Worm (Caenorhabditis elegans) whole organism, young adult: ENCODE measurements around the gene ckc-1.

Experiments used
- C06A6.2 ChIP-seq: fragments of 200-800 bp; sonication (Bioruptor generic); conservative IDR thresholded peaks from 2 replicates; pipeline ENCODE4 v1.3.6; 2022; ENCODE audit warnings: missing genetic modification characterization, missing compliant biosample characterization
- C17E4.6 ChIP-seq: fragments of 200-800 bp; sonication (Bioruptor generic); IDR thresholded peaks from 2 replicates; pipeline ENCODE4 v1.3.6; 2022; ENCODE audit warnings: missing genetic modification reagents, missing genetic modification characterization, missing compliant biosample characterization
- F23B12.7 ChIP-seq: sonication (generic microtip); optimal IDR thresholded peaks from 2 replicates; lab custom pipeline; 2017; ENCODE audit warnings: missing genetic modification characterization, mild to moderate bottlenecking, missing compliant biosample characterization, antibody characterized with exemption, moderate library complexity; ENCODE audit not compliant: insufficient read depth
- F33H1.4 ChIP-seq: fragments of 200-800 bp; sonication (Bioruptor generic); IDR thresholded peaks from 2 replicates; pipeline ENCODE4 v1.3.6; 2022; ENCODE audit warnings: missing genetic modification reagents, missing genetic modification characterization, missing compliant biosample characterization
- F37B4.10 ChIP-seq: fragments of 200-800 bp; sonication (Bioruptor generic); IDR thresholded peaks from 2 replicates; pipeline ENCODE4 v1.3.6; 2022; ENCODE audit warnings: missing genetic modification characterization, missing compliant biosample characterization
- F49E8.2 ChIP-seq: sonication (generic microtip); optimal IDR thresholded peaks from 3 replicates; lab custom pipeline; 2017; ENCODE audit warnings: missing genetic modification characterization, mild to moderate bottlenecking, missing compliant biosample characterization, antibody characterized with exemption, moderate library complexity; ENCODE audit not compliant: insufficient read depth
- K11D2.4 ChIP-seq: fragments of 200-800 bp; sonication (Bioruptor generic); IDR thresholded peaks from 2 replicates; pipeline ENCODE4 v1.3.6; 2022; ENCODE audit warnings: missing genetic modification reagents, missing genetic modification characterization, missing compliant biosample characterization
- T07F8.4 ChIP-seq: sonication (generic microtip); optimal IDR thresholded peaks from 2 replicates; lab custom pipeline; 2016; ENCODE audit warnings: mild to moderate bottlenecking, missing genetic modification characterization, moderate library complexity, missing compliant biosample characterization
- T26A5.8 ChIP-seq: sonication (generic microtip); optimal IDR thresholded peaks from 2 replicates; lab custom pipeline; 2016; ENCODE audit warnings: missing genetic modification characterization, missing compliant biosample characterization
- Y53G8AR.9 ChIP-seq: fragments of 200-800 bp; sonication (Bioruptor generic); conservative IDR thresholded peaks from 2 replicates; pipeline ENCODE4 v1.3.6; 2022; ENCODE audit warnings: missing genetic modification reagents, missing genetic modification characterization, missing compliant biosample characterization
- Y95B8A.8 ChIP-seq: fragments of 200-800 bp; sonication (Bioruptor generic); IDR thresholded peaks from 2 replicates; pipeline ENCODE4 v1.3.6; 2022; ENCODE audit warnings: missing genetic modification reagents, missing genetic modification characterization, missing compliant biosample characterization
- akir-1 ChIP-seq: fragments of 200-800 bp; sonication (Bioruptor generic); optimal IDR thresholded peaks from 2 replicates; lab custom pipeline; 2018; ENCODE audit warnings: mild to moderate bottlenecking, missing genetic modification characterization, moderate library complexity, missing compliant biosample characterization
- cebp-1 ChIP-seq, 2 experiments: fragments of 200-800 bp in 1 of 2; sonication (Bioruptor generic) in 1 of 2; sonication (generic microtip) in 1 of 2; IDR thresholded peaks in 1 of 2; optimal IDR thresholded peaks in 1 of 2; 2 replicates each; pipeline versions ENCODE4 v1.3.6 to Lab custom; 2017 to 2022; ENCODE audit warnings: missing compliant biosample characterization in 2 of 2, missing genetic modification characterization in 2 of 2, mild to moderate bottlenecking in 1 of 2, missing genetic modification reagents in 1 of 2, moderate library complexity in 1 of 2
- cebp-2 ChIP-seq: fragments of 200-800 bp; sonication (Bioruptor generic); IDR thresholded peaks from 2 replicates; pipeline ENCODE4 v1.3.6; 2022; ENCODE audit warnings: missing genetic modification characterization, missing compliant biosample characterization
- ceh-40 ChIP-seq: fragments of 200-800 bp; sonication (Bioruptor generic); IDR thresholded peaks from 2 replicates; pipeline ENCODE4 v1.3.6; 2022; ENCODE audit warnings: missing genetic modification characterization, missing compliant biosample characterization
- ceh-79 ChIP-seq: sonication (generic microtip); optimal IDR thresholded peaks from 2 replicates; lab custom pipeline; 2017; ENCODE audit warnings: mild to moderate bottlenecking, missing genetic modification characterization, missing compliant biosample characterization
- ceh-91 ChIP-seq: fragments of 200-800 bp; sonication (Bioruptor generic); IDR thresholded peaks from 2 replicates; pipeline ENCODE4 v1.3.6; 2022; ENCODE audit warnings: missing genetic modification reagents, missing genetic modification characterization, missing compliant biosample characterization
- egl-18 ChIP-seq: fragments of 200-800 bp; sonication (Bioruptor generic); IDR thresholded peaks from 2 replicates; pipeline ENCODE4 v1.3.6; 2022; ENCODE audit warnings: missing genetic modification reagents, missing genetic modification characterization, missing compliant biosample characterization
- hrde-1 ChIP-seq: sonication (generic microtip); optimal IDR thresholded peaks from 2 replicates; lab custom pipeline; 2016; ENCODE audit warnings: missing genetic modification characterization, mild to moderate bottlenecking, missing compliant biosample characterization, moderate library complexity, missing genotype, missing genetic modification reagents, borderline replicate concordance
- madf-10 ChIP-seq: sonication (generic microtip); optimal IDR thresholded peaks from 2 replicates; lab custom pipeline; 2016; ENCODE audit warnings: mild to moderate bottlenecking, missing genetic modification characterization, missing compliant biosample characterization
- mel-28 ChIP-seq: sonication (generic microtip); optimal IDR thresholded peaks from 2 replicates; lab custom pipeline; 2016; ENCODE audit warnings: borderline replicate concordance, mild to moderate bottlenecking, missing genetic modification characterization, missing compliant biosample characterization
- nfya-1 ChIP-seq: sonication (generic microtip); optimal IDR thresholded peaks from 2 replicates; lab custom pipeline; 2017; ENCODE audit warnings: antibody characterized with exemption, missing compliant biosample characterization, missing genetic modification characterization, borderline replicate concordance; ENCODE audit not compliant: insufficient read depth
- nhr-179 ChIP-seq: sonication (generic microtip); optimal IDR thresholded peaks from 2 replicates; lab custom pipeline; 2016; ENCODE audit warnings: mild to moderate bottlenecking, missing genetic modification characterization, missing compliant biosample characterization
- pbrm-1 ChIP-seq: fragments of 200-800 bp; sonication (Bioruptor generic); IDR thresholded peaks from 2 replicates; pipeline ENCODE4 v1.3.6; 2022; ENCODE audit warnings: missing genetic modification reagents, missing genetic modification characterization, missing compliant biosample characterization
- pha-4 ChIP-seq: fragments of 150-350 bp; sonication (generic microtip); optimal IDR thresholded peaks from 2 replicates; lab custom pipeline; 2014; ENCODE audit warnings: missing biosample characterization, missing genetic modification reagents, missing genetic modification characterization
- snpc-1.1 ChIP-seq: sonication (generic microtip); optimal IDR thresholded peaks from 2 replicates; lab custom pipeline; 2017; ENCODE audit warnings: missing genetic modification characterization, mild to moderate bottlenecking, missing compliant biosample characterization, antibody characterized with exemption, moderate library complexity, missing genotype, missing genetic modification reagents; ENCODE audit not compliant: insufficient read depth
- snpc-4 ChIP-seq, 5 experiments: fragments of 150-350 bp in 1 of 5; sonication (generic microtip) in 4 of 5; optimal IDR thresholded peaks; 2 replicates each; lab custom pipeline; 2014 to 2018; ENCODE audit warnings: missing genetic modification characterization in 5 of 5, missing biosample characterization in 3 of 5, antibody characterized with exemption in 2 of 5, mild to moderate bottlenecking in 2 of 5, missing compliant biosample characterization in 2 of 5, missing genotype in 2 of 5, moderate library complexity in 2 of 5, missing genetic modification reagents in 1 of 5
- sptf-2 ChIP-seq: fragments of 200-800 bp; sonication (Bioruptor generic); optimal IDR thresholded peaks from 2 replicates; lab custom pipeline; 2018; ENCODE audit warnings: mild to moderate bottlenecking, missing genetic modification characterization, missing compliant biosample characterization
- tbp1 ChIP-seq: fragments of 200-800 bp; sonication (Bioruptor generic); optimal IDR thresholded peaks from 2 replicates; lab custom pipeline; 2018; ENCODE audit warnings: mild to moderate bottlenecking, missing genetic modification characterization, missing compliant biosample characterization
- tbx-9 ChIP-seq: sonication (generic microtip); optimal IDR thresholded peaks from 2 replicates; lab custom pipeline; 2016; ENCODE audit warnings: borderline replicate concordance, missing genetic modification characterization, inconsistent platforms, missing compliant biosample characterization
- zfh-2 ChIP-seq: fragments of 200-800 bp; sonication (Bioruptor generic); conservative IDR thresholded peaks from 2 replicates; pipeline ENCODE4 v1.3.6; 2022; ENCODE audit warnings: missing genetic modification reagents, missing genetic modification characterization, missing compliant biosample characterization
- zim-3 ChIP-seq: sonication (generic microtip); optimal IDR thresholded peaks from 2 replicates; lab custom pipeline; 2017; ENCODE audit warnings: mild to moderate bottlenecking, missing genetic modification characterization, moderate library complexity, missing compliant biosample characterization
- ztf-28 ChIP-seq: fragments of 200-800 bp; sonication (Bioruptor generic); IDR thresholded peaks from 2 replicates; pipeline ENCODE4 v1.3.6; 2022; ENCODE audit warnings: missing genetic modification reagents, missing genetic modification characterization, missing compliant biosample characterization

Gene ckc-1

DNA sequence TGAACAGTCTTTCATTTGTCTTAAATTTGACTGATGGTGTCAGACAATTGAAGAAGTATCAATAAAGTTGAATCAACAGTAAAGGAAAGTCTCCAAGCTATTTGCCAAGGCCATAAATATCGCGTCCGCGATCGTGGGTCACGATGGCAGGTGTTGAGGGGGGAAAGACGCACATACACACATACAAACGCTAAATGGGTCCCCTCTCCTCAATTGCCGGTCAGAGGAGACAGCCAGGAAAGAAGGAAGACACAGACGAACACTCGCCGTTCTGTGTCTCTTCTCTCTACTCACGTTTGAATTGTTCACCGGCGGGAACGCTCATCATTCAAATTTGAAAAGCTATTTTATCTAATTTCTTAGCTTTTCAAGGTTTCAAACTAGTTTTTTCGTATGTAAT is 35.5 kb upstream of the ckc-1 start (continued):
- TF ChIP-seq ceh-79 (tag; lab: Kevin White, UChicago) (no peak), tbx-9 (tag; lab: Kevin White, UChicago) (no peak), zfh-2 (GFP tag; lab: Robert Waterston, UW) (no peak), ceh-40 (GFP tag; lab: Robert Waterston, UW) (0 out of 2 replicates have a peak, but pooled peaks have one; percentile 18), nhr-179 (no peak), F23B12.7 (tag; lab: Kevin White, UChicago) (no peak), akir-1 (GFP tag; lab: Kevin White, UChicago) (no peak), T07F8.4 (tag; lab: Kevin White, UChicago) (no peak), snpc-1.1 (tag; lab: Kevin White, UChicago) (no peak), nfya-1 (tag; lab: Kevin White, UChicago) (no peak), snpc-4 (GFP tag; optimal IDR thresholded peaks at IDR 0.05; lab: Kevin White, UChicago) (no peak), snpc-4 (tag; optimal IDR thresholded peaks at IDR 0.05; lab: Kevin White, UChicago) (no peak), Y53G8AR.9 (GFP tag; lab: Robert Waterston, UW) (no peak), F37B4.10 (GFP tag; lab: Robert Waterston, UW) (no peak), C17E4.6 (no peak), K11D2.4 (GFP tag; lab: Robert Waterston, UW) (no peak), pha-4 (tag; lab: Kevin White, UChicago) (no peak), ceh-91 (GFP tag; lab: Robert Waterston, UW) (no peak)

DNA sequence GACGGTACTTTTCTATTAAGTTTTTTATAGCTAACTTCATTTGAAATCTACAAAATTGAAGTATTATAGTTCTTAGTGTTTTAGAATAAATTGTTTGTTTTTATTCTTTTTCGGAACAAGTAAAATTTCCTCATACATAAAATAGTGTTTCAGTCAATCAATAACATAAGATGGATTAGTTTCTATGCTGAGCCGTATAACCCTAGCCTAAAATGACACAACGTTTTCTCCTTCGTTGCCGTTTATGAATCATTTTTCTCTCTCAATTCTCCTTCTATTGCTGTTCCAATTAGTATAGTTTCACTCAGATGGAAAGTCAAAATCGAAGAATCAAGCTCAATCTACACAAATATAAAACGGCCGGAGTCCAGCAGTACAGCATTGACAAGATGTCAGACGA is 34.2 kb upstream of the ckc-1 start, which contains the start of gene rgs-7:
TSS of gene rgs-7 (plus strand) at position 301 of the 400 bp plus-strand sequence.
- TF ChIP-seq cebp-1 (GFP tag; IDR thresholded peaks at IDR 0.05; lab: Robert Waterston, UW) = no peak
- TF ChIP-seq cebp-1 (tag; optimal IDR thresholded peaks at IDR 0.05; lab: Kevin White, UChicago) = no peak
- TF ChIP-seq zim-3 (tag; lab: Kevin White, UChicago) = no peak
- no peak for TF ChIP-seq F49E8.2 (tag; lab: Kevin White, UChicago)
- no peak for TF ChIP-seq madf-10
- no peak for TF ChIP-seq hrde-1 (tag; lab: Kevin White, UChicago)
- no peak for TF ChIP-seq T26A5.8
- TF ChIP-seq C06A6.2 (GFP tag; lab: Robert Waterston, UW) = no peak
- TF ChIP-seq sptf-2 = no peak
- no peak for TF ChIP-seq cebp-2 (GFP tag; lab: Robert Waterston, UW)
- TF ChIP-seq tbp1 = no peak

DNA sequence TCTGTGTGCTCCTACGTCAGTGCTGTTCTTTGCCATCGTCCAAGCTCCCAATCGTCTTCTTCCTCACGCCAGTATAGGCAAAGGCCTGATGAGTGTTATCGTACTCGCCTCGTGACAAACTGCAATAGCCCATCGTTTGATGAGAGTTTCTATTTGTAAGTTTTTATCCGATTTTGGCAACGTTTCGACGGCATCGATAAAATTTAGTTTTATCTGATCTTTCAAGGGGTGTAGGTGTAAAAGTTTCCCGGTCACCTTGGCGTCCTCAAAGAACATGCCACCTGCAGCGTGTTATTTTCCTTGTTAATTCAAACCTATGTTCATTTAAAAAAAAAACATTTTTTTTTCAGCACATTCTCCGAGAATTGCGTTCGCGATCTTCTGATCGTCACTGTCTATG is 29.3 kb upstream of the ckc-1 start:
- TF ChIP-seq F33H1.4 (GFP tag; lab: Robert Waterston, UW) (no peak), ztf-28 (GFP tag; lab: Robert Waterston, UW) (no peak), mel-28 (tag; lab: Kevin White, UChicago) (no peak), pbrm-1 (GFP tag; lab: Robert Waterston, UW) (no peak), egl-18 (GFP tag; lab: Robert Waterston, UW) (no peak), Y95B8A.8 (GFP tag; lab: Robert Waterston, UW) (no peak), T07F8.4 (tag; lab: Kevin White, UChicago) (no peak)
